Worm (Caenorhabditis elegans) whole organism, young adult: ENCODE results near the gene srx-131.

Experiments
- B0261.1 ChIP-seq: sonication (generic microtip); optimal IDR thresholded peaks from 2 replicates; lab custom pipeline; 2016; ENCODE audit warnings: mild to moderate bottlenecking, missing genetic modification characterization, moderate library complexity, missing compliant biosample characterization
- C17E4.6 ChIP-seq: fragments of 200-800 bp; sonication (Bioruptor generic); IDR thresholded peaks from 2 replicates; pipeline ENCODE4 v1.3.6; 2022; ENCODE audit warnings: missing genetic modification reagents, missing genetic modification characterization, missing compliant biosample characterization
- F10E7.11 ChIP-seq: sonication (generic microtip); optimal IDR thresholded peaks from 2 replicates; lab custom pipeline; 2017; ENCODE audit warnings: mild to moderate bottlenecking, missing genetic modification characterization, moderate library complexity, missing compliant biosample characterization
- F23B12.7 ChIP-seq: sonication (generic microtip); optimal IDR thresholded peaks from 2 replicates; lab custom pipeline; 2017; ENCODE audit warnings: missing genetic modification characterization, mild to moderate bottlenecking, missing compliant biosample characterization, antibody characterized with exemption, moderate library complexity; ENCODE audit not compliant: insufficient read depth
- F39B2.1 ChIP-seq: fragments of 200-800 bp; sonication (Bioruptor generic); IDR thresholded peaks from 2 replicates; pipeline ENCODE4 v1.3.6; 2022; ENCODE audit warnings: missing genetic modification reagents, missing genetic modification characterization, missing compliant biosample characterization
- F52B5.7 ChIP-seq: sonication (generic microtip); optimal IDR thresholded peaks from 2 replicates; lab custom pipeline; 2016; ENCODE audit warnings: mild to moderate bottlenecking, missing genetic modification characterization, missing compliant biosample characterization
- F55B11.4 ChIP-seq: sonication (generic microtip); optimal IDR thresholded peaks from 2 replicates; lab custom pipeline; 2016; ENCODE audit warnings: missing compliant biosample characterization, missing genetic modification characterization, borderline replicate concordance; ENCODE audit not compliant: insufficient read depth
- F57C9.4 ChIP-seq: sonication (generic microtip); optimal IDR thresholded peaks from 2 replicates; lab custom pipeline; 2017; ENCODE audit warnings: mild to moderate bottlenecking, missing genetic modification characterization, missing compliant biosample characterization
- K11D2.4 ChIP-seq: fragments of 200-800 bp; sonication (Bioruptor generic); IDR thresholded peaks from 2 replicates; pipeline ENCODE4 v1.3.6; 2022; ENCODE audit warnings: missing genetic modification reagents, missing genetic modification characterization, missing compliant biosample characterization
- K12H6.12 ChIP-seq: fragments of 200-800 bp; sonication (Bioruptor generic); optimal IDR thresholded peaks from 2 replicates; lab custom pipeline; 2018; ENCODE audit warnings: mild to moderate bottlenecking, missing genetic modification characterization, missing compliant biosample characterization
- T07F8.4 ChIP-seq: sonication (generic microtip); optimal IDR thresholded peaks from 2 replicates; lab custom pipeline; 2016; ENCODE audit warnings: mild to moderate bottlenecking, missing genetic modification characterization, moderate library complexity, missing compliant biosample characterization
- Y53G8AR.9 ChIP-seq: fragments of 200-800 bp; sonication (Bioruptor generic); conservative IDR thresholded peaks from 2 replicates; pipeline ENCODE4 v1.3.6; 2022; ENCODE audit warnings: missing genetic modification reagents, missing genetic modification characterization, missing compliant biosample characterization
- ZK185.1 ChIP-seq: sonication (generic microtip); optimal IDR thresholded peaks from 2 replicates; lab custom pipeline; 2016; ENCODE audit warnings: mild to moderate bottlenecking, missing genetic modification characterization, missing compliant biosample characterization; ENCODE audit not compliant: poor library complexity, severe bottlenecking
- athp-1 ChIP-seq: sonication (generic microtip); optimal IDR thresholded peaks from 2 replicates; lab custom pipeline; 2017; ENCODE audit warnings: mild to moderate bottlenecking, missing genetic modification characterization, missing compliant biosample characterization
- attf-3 ChIP-seq: fragments of 200-800 bp; sonication (Bioruptor generic); conservative IDR thresholded peaks from 2 replicates; pipeline ENCODE4 v1.3.6; 2022; ENCODE audit warnings: missing genetic modification reagents, missing genetic modification characterization, missing compliant biosample characterization
- attf-5 ChIP-seq: fragments of 200-800 bp; sonication (Bioruptor generic); optimal IDR thresholded peaks from 2 replicates; lab custom pipeline; 2018; ENCODE audit warnings: mild to moderate bottlenecking, missing genetic modification characterization, missing compliant biosample characterization
- bed-2 ChIP-seq: fragments of 200-800 bp; sonication (Bioruptor generic); IDR thresholded peaks from 2 replicates; pipeline ENCODE4 v1.3.6; 2022; ENCODE audit warnings: missing genetic modification reagents, missing genetic modification characterization, missing compliant biosample characterization
- cebp-2 ChIP-seq: fragments of 200-800 bp; sonication (Bioruptor generic); IDR thresholded peaks from 2 replicates; pipeline ENCODE4 v1.3.6; 2022; ENCODE audit warnings: missing genetic modification characterization, missing compliant biosample characterization
- ceh-27 ChIP-seq: fragments of 200-800 bp; sonication (Bioruptor generic); optimal IDR thresholded peaks from 2 replicates; lab custom pipeline; 2018; ENCODE audit warnings: mild to moderate bottlenecking, missing genetic modification characterization, moderate library complexity, missing compliant biosample characterization
- die-1 ChIP-seq: sonication (generic microtip); optimal IDR thresholded peaks from 2 replicates; lab custom pipeline; 2016; ENCODE audit warnings: missing genotype, mild to moderate bottlenecking, missing genetic modification characterization, missing compliant biosample characterization
- dpff-1 ChIP-seq: sonication (generic microtip); optimal IDR thresholded peaks from 2 replicates; lab custom pipeline; 2017; ENCODE audit warnings: mild to moderate bottlenecking, missing genetic modification characterization, missing compliant biosample characterization
- dpl-1 ChIP-seq: fragments of 150-350 bp; optimal IDR thresholded peaks from 2 replicates; lab custom pipeline; 2014; ENCODE audit warnings: missing biosample characterization, missing genetic modification reagents, missing genetic modification characterization
- efl-1 ChIP-seq: fragments of 150-350 bp; optimal IDR thresholded peaks from 2 replicates; lab custom pipeline; 2014; ENCODE audit warnings: missing biosample characterization, missing genetic modification reagents, missing genetic modification characterization
- egl-44 ChIP-seq: fragments of 200-800 bp; sonication (Bioruptor generic); IDR thresholded peaks from 2 replicates; pipeline ENCODE4 v1.3.6; 2022; ENCODE audit warnings: missing genetic modification reagents, missing genetic modification characterization, missing compliant biosample characterization
- him-1 ChIP-seq: sonication (generic microtip); optimal IDR thresholded peaks from 2 replicates; lab custom pipeline; 2016; ENCODE audit warnings: missing genotype, missing genetic modification reagents, missing genetic modification characterization, missing compliant biosample characterization
- hmg-1.2 ChIP-seq: fragments of 200-800 bp; sonication (Bioruptor generic); IDR thresholded peaks from 2 replicates; pipeline ENCODE4 v1.3.6; 2022; ENCODE audit warnings: missing genetic modification reagents, missing genetic modification characterization, missing compliant biosample characterization
- hmg-20 ChIP-seq: fragments of 200-800 bp; sonication (Bioruptor generic); IDR thresholded peaks from 2 replicates; pipeline ENCODE4 v1.3.6; 2022; ENCODE audit warnings: missing genetic modification reagents, missing genetic modification characterization, missing compliant biosample characterization
- hsf-1 ChIP-seq: fragments of 200-800 bp; sonication (Bioruptor generic); IDR thresholded peaks from 2 replicates; pipeline ENCODE4 v1.3.6; 2022; ENCODE audit warnings: missing genetic modification reagents, missing genetic modification characterization, missing compliant biosample characterization
- lin-54 ChIP-seq: fragments of 200-800 bp; sonication (Bioruptor generic); optimal IDR thresholded peaks from 2 replicates; lab custom pipeline; 2018; ENCODE audit warnings: mild to moderate bottlenecking, missing genetic modification characterization, missing compliant biosample characterization
- lir-1 ChIP-seq: fragments of 200-800 bp; sonication (Bioruptor generic); conservative IDR thresholded peaks from 2 replicates; pipeline ENCODE4 v1.3.6; 2022; ENCODE audit warnings: missing genetic modification reagents, missing genetic modification characterization, missing compliant biosample characterization
- lsl-1 ChIP-seq: fragments of 200-800 bp; sonication (Bioruptor generic); optimal IDR thresholded peaks from 2 replicates; lab custom pipeline; 2018; ENCODE audit warnings: mild to moderate bottlenecking, missing genetic modification characterization, moderate library complexity, missing compliant biosample characterization
- madf-3 ChIP-seq: fragments of 200-800 bp; sonication (Bioruptor generic); IDR thresholded peaks from 2 replicates; pipeline ENCODE4 v1.3.6; 2022; ENCODE audit warnings: missing genetic modification reagents, missing genetic modification characterization, missing compliant biosample characterization
- mcd-1 ChIP-seq: fragments of 200-800 bp; sonication (Bioruptor generic); IDR thresholded peaks from 2 replicates; pipeline ENCODE4 v1.3.6; 2022; ENCODE audit warnings: missing genetic modification reagents, missing genetic modification characterization, missing compliant biosample characterization
- mel-28 ChIP-seq: sonication (generic microtip); optimal IDR thresholded peaks from 2 replicates; lab custom pipeline; 2016; ENCODE audit warnings: borderline replicate concordance, mild to moderate bottlenecking, missing genetic modification characterization, missing compliant biosample characterization
- mes-4 ChIP-seq: sonication (generic microtip); optimal IDR thresholded peaks from 2 replicates; lab custom pipeline; 2016; ENCODE audit warnings: missing genotype, missing genetic modification characterization, missing compliant biosample characterization
- nfya-1 ChIP-seq: sonication (generic microtip); optimal IDR thresholded peaks from 2 replicates; lab custom pipeline; 2017; ENCODE audit warnings: antibody characterized with exemption, missing compliant biosample characterization, missing genetic modification characterization, borderline replicate concordance; ENCODE audit not compliant: insufficient read depth
- nhr-179 ChIP-seq: sonication (generic microtip); optimal IDR thresholded peaks from 2 replicates; lab custom pipeline; 2016; ENCODE audit warnings: mild to moderate bottlenecking, missing genetic modification characterization, missing compliant biosample characterization
- nhr-90 ChIP-seq: sonication (generic microtip); optimal IDR thresholded peaks from 2 replicates; lab custom pipeline; 2016; ENCODE audit warnings: missing genotype, mild to moderate bottlenecking, missing genetic modification characterization, missing compliant biosample characterization
- rcor-1 ChIP-seq: fragments of 200-800 bp; sonication (Bioruptor generic); IDR thresholded peaks from 2 replicates; pipeline ENCODE4 v1.3.6; 2022; ENCODE audit warnings: missing genetic modification reagents, missing genetic modification characterization, missing compliant biosample characterization
- sea-2 ChIP-seq: fragments of 200-800 bp; sonication (Bioruptor generic); IDR thresholded peaks from 2 replicates; pipeline ENCODE4 v1.3.6; 2022; ENCODE audit warnings: missing genetic modification characterization, missing compliant biosample characterization
- snpc-1.3 ChIP-seq: sonication (generic microtip); optimal IDR thresholded peaks from 2 replicates; lab custom pipeline; 2017; ENCODE audit warnings: missing genetic modification characterization, mild to moderate bottlenecking, missing compliant biosample characterization, antibody characterized with exemption, moderate library complexity, missing genotype, missing genetic modification reagents; ENCODE audit not compliant: insufficient read depth
- snpc-4 ChIP-seq, 5 experiments: fragments of 150-350 bp in 1 of 5; sonication (generic microtip) in 4 of 5; optimal IDR thresholded peaks; 2 replicates each; lab custom pipeline; 2014 to 2018; ENCODE audit warnings: missing genetic modification characterization in 5 of 5, missing biosample characterization in 3 of 5, antibody characterized with exemption in 2 of 5, mild to moderate bottlenecking in 2 of 5, missing compliant biosample characterization in 2 of 5, missing genotype in 2 of 5, moderate library complexity in 2 of 5, missing genetic modification reagents in 1 of 5
- tbp1 ChIP-seq: fragments of 200-800 bp; sonication (Bioruptor generic); optimal IDR thresholded peaks from 2 replicates; lab custom pipeline; 2018; ENCODE audit warnings: mild to moderate bottlenecking, missing genetic modification characterization, missing compliant biosample characterization
- tbx-9 ChIP-seq: sonication (generic microtip); optimal IDR thresholded peaks from 2 replicates; lab custom pipeline; 2016; ENCODE audit warnings: borderline replicate concordance, missing genetic modification characterization, inconsistent platforms, missing compliant biosample characterization
- xnd-1 ChIP-seq: sonication (generic microtip); optimal IDR thresholded peaks from 2 replicates; lab custom pipeline; 2016; ENCODE audit warnings: missing genotype, missing genetic modification reagents, missing genetic modification characterization, missing compliant biosample characterization
- ztf-18 ChIP-seq: sonication (generic microtip); optimal IDR thresholded peaks from 2 replicates; lab custom pipeline; 2016; ENCODE audit warnings: missing genotype, mild to moderate bottlenecking, missing genetic modification characterization, missing compliant biosample characterization
- ztf-3 ChIP-seq: fragments of 200-800 bp; sonication (Bioruptor generic); optimal IDR thresholded peaks from 2 replicates; lab custom pipeline; 2018; ENCODE audit warnings: mild to moderate bottlenecking, missing genetic modification characterization, missing compliant biosample characterization

The srx-131 gene

ce11 chrV:13818824-13819408 lies 26.3 kb upstream of the srx-131 start, which contains the start of gene sel-10:
sel-10 (plus strand) TSS chrV:13819361.
- TF ChIP-seq tbx-9 (tag; lab: Kevin White, UChicago) (no peak), hmg-1.2 (GFP tag; lab: Robert Waterston, UW) (no peak), dpl-1 (GFP tag; lab: Kevin White, UChicago) (peak; percentile 7), snpc-1.3 (tag; lab: Kevin White, UChicago) (no peak), attf-5 (peak; percentile 35), lin-54 (GFP tag; lab: Kevin White, UChicago) (no peak), xnd-1 (tag; lab: Kevin White, UChicago) (no peak), K12H6.12 (tag; lab: Kevin White, UChicago) (peak; percentile 31), snpc-4 (GFP tag; optimal IDR thresholded peaks at IDR 0.05; lab: Kevin White, UChicago) (peak; percentile 65), snpc-4 (tag; optimal IDR thresholded peaks at IDR 0.05; lab: Kevin White, UChicago) (peak in 2 of 4 experiments; percentile 33 to 65), nhr-90 (tag; lab: Kevin White, UChicago) (no peak), F57C9.4 (tag; lab: Kevin White, UChicago) (no peak), attf-3 (GFP tag; lab: Robert Waterston, UW) (0 out of 2 replicates have a peak, but pooled peaks have one; percentile 20), rcor-1 (GFP tag; lab: Robert Waterston, UW) (peak; percentile 31; the same call in 1 of the 2 replicates), egl-44 (GFP tag; lab: Robert Waterston, UW) (no peak), him-1 (tag; lab: Kevin White, UChicago) (no peak), K11D2.4 (GFP tag; lab: Robert Waterston, UW) (0 out of 2 replicates have a peak, but pooled peaks have one; percentile 42), athp-1 (tag; lab: Kevin White, UChicago) (no peak), nfya-1 (tag; lab: Kevin White, UChicago) (no peak), mcd-1 (peak; percentile 77), hsf-1 (GFP tag; lab: Robert Waterston, UW) (no peak), tbp1 (GFP tag; lab: Kevin White, UChicago) (no peak), sea-2 (GFP tag; lab: Robert Waterston, UW) (no peak), mes-4 (no peak), F23B12.7 (tag; lab: Kevin White, UChicago) (peak; percentile 40), Y53G8AR.9 (GFP tag; lab: Robert Waterston, UW) (no peak), cebp-2 (GFP tag; lab: Robert Waterston, UW) (no peak), ZK185.1 (tag; lab: Kevin White, UChicago) (peak; percentile 67), lsl-1 (GFP tag; lab: Kevin White, UChicago) (peak; percentile 43), die-1 (tag; lab: Kevin White, UChicago) (no peak), bed-2 (no peak), madf-3 (GFP tag; lab: Robert Waterston, UW) (no peak), hmg-20 (GFP tag; lab: Robert Waterston, UW) (no peak; the same call in 1 of the 2 replicates), T07F8.4 (tag; lab: Kevin White, UChicago) (no peak), nhr-179 (tag; lab: Kevin White, UChicago) (no peak), ztf-18 (tag; lab: Kevin White, UChicago) (peak; percentile 95), ceh-27 (GFP tag; lab: Kevin White, UChicago) (no peak), F55B11.4 (no peak), F52B5.7 (tag; lab: Kevin White, UChicago) (no peak), lir-1 (GFP tag; lab: Robert Waterston, UW) (no peak; the same call in 1 of the 2 replicates), F10E7.11 (tag; lab: Kevin White, UChicago) (no peak), F39B2.1 (GFP tag; lab: Robert Waterston, UW) (no peak), efl-1 (GFP tag; lab: Kevin White, UChicago) (peak; percentile 15), dpff-1 (tag; lab: Kevin White, UChicago) (no peak), C17E4.6 (no peak), mel-28 (tag; lab: Kevin White, UChicago) (no peak), ztf-3 (no peak), B0261.1 (no peak)
